Worm (Caenorhabditis elegans) whole organism, young adult: ENCODE measurements around the gene xpf-1.

Experiments
- B0035.1 ChIP-seq: sonication (generic microtip); optimal IDR thresholded peaks from 2 replicates; lab custom pipeline; 2016; ENCODE audit warnings: missing genetic modification characterization, mild to moderate bottlenecking, missing compliant biosample characterization, missing genotype, missing genetic modification reagents
- B0261.1 ChIP-seq: sonication (generic microtip); optimal IDR thresholded peaks from 2 replicates; lab custom pipeline; 2016; ENCODE audit warnings: mild to moderate bottlenecking, missing genetic modification characterization, moderate library complexity, missing compliant biosample characterization
- B0336.3 ChIP-seq: fragments of 200-800 bp; sonication (Bioruptor generic); IDR thresholded peaks from 2 replicates; pipeline ENCODE4 v1.3.6; 2022; ENCODE audit warnings: missing genetic modification characterization, missing compliant biosample characterization
- D2030.7 ChIP-seq: fragments of 200-800 bp; sonication (Bioruptor generic); IDR thresholded peaks from 2 replicates; pipeline ENCODE4 v1.3.6; 2022; ENCODE audit warnings: missing genetic modification reagents, missing genetic modification characterization, missing compliant biosample characterization
- F33H1.4 ChIP-seq: fragments of 200-800 bp; sonication (Bioruptor generic); IDR thresholded peaks from 2 replicates; pipeline ENCODE4 v1.3.6; 2022; ENCODE audit warnings: missing genetic modification reagents, missing genetic modification characterization, missing compliant biosample characterization
- F49E8.2 ChIP-seq: sonication (generic microtip); optimal IDR thresholded peaks from 3 replicates; lab custom pipeline; 2017; ENCODE audit warnings: missing genetic modification characterization, mild to moderate bottlenecking, missing compliant biosample characterization, antibody characterized with exemption, moderate library complexity; ENCODE audit not compliant: insufficient read depth
- F57C9.4 ChIP-seq: sonication (generic microtip); optimal IDR thresholded peaks from 2 replicates; lab custom pipeline; 2017; ENCODE audit warnings: mild to moderate bottlenecking, missing genetic modification characterization, missing compliant biosample characterization
- K11D2.4 ChIP-seq: fragments of 200-800 bp; sonication (Bioruptor generic); IDR thresholded peaks from 2 replicates; pipeline ENCODE4 v1.3.6; 2022; ENCODE audit warnings: missing genetic modification reagents, missing genetic modification characterization, missing compliant biosample characterization
- T07F8.4 ChIP-seq: sonication (generic microtip); optimal IDR thresholded peaks from 2 replicates; lab custom pipeline; 2016; ENCODE audit warnings: mild to moderate bottlenecking, missing genetic modification characterization, moderate library complexity, missing compliant biosample characterization
- T26A5.8 ChIP-seq: sonication (generic microtip); optimal IDR thresholded peaks from 2 replicates; lab custom pipeline; 2016; ENCODE audit warnings: missing genetic modification characterization, missing compliant biosample characterization
- Y56A3A.18 ChIP-seq: fragments of 200-800 bp; sonication (Bioruptor generic); IDR thresholded peaks from 2 replicates; pipeline ENCODE4 v1.3.6; 2022; ENCODE audit warnings: missing genetic modification reagents, missing genetic modification characterization, missing compliant biosample characterization
- ZK185.1 ChIP-seq: sonication (generic microtip); optimal IDR thresholded peaks from 2 replicates; lab custom pipeline; 2016; ENCODE audit warnings: mild to moderate bottlenecking, missing genetic modification characterization, missing compliant biosample characterization; ENCODE audit not compliant: poor library complexity, severe bottlenecking
- attf-6 ChIP-seq: fragments of 200-800 bp; sonication (Bioruptor generic); IDR thresholded peaks from 2 replicates; pipeline ENCODE4 v1.3.6; 2022; ENCODE audit warnings: missing genetic modification reagents, missing genetic modification characterization, missing compliant biosample characterization
- ccch-3 ChIP-seq: fragments of 200-800 bp; sonication (Bioruptor generic); optimal IDR thresholded peaks from 2 replicates; lab custom pipeline; 2018; ENCODE audit warnings: mild to moderate bottlenecking, missing genetic modification characterization, missing compliant biosample characterization
- cebp-1 ChIP-seq, 2 experiments: fragments of 200-800 bp in 1 of 2; sonication (Bioruptor generic) in 1 of 2; sonication (generic microtip) in 1 of 2; IDR thresholded peaks in 1 of 2; optimal IDR thresholded peaks in 1 of 2; 2 replicates each; pipeline versions ENCODE4 v1.3.6 to Lab custom; 2017 to 2022; ENCODE audit warnings: missing compliant biosample characterization in 2 of 2, missing genetic modification characterization in 2 of 2, mild to moderate bottlenecking in 1 of 2, missing genetic modification reagents in 1 of 2, moderate library complexity in 1 of 2
- ceh-100 ChIP-seq: fragments of 200-800 bp; sonication (Bioruptor generic); IDR thresholded peaks from 2 replicates; pipeline ENCODE4 v1.3.6; 2022; ENCODE audit warnings: missing genetic modification reagents, missing genetic modification characterization, missing compliant biosample characterization
- dox-1 ChIP-seq: fragments of 200-800 bp; sonication (Bioruptor generic); IDR thresholded peaks from 2 replicates; pipeline ENCODE4 v1.3.6; 2022; ENCODE audit warnings: missing genetic modification reagents, missing genetic modification characterization, missing compliant biosample characterization
- efl-1 ChIP-seq: fragments of 150-350 bp; optimal IDR thresholded peaks from 2 replicates; lab custom pipeline; 2014; ENCODE audit warnings: missing biosample characterization, missing genetic modification reagents, missing genetic modification characterization
- hlh-12 ChIP-seq: sonication (generic microtip); optimal IDR thresholded peaks from 2 replicates; lab custom pipeline; 2016; ENCODE audit warnings: missing genetic modification characterization, missing compliant biosample characterization
- hlh-26 ChIP-seq: fragments of 200-800 bp; sonication (Bioruptor generic); conservative IDR thresholded peaks from 2 replicates; pipeline ENCODE4 v1.3.6; 2022; ENCODE audit warnings: missing genetic modification reagents, missing genetic modification characterization, missing compliant biosample characterization
- hmg-20 ChIP-seq: fragments of 200-800 bp; sonication (Bioruptor generic); IDR thresholded peaks from 2 replicates; pipeline ENCODE4 v1.3.6; 2022; ENCODE audit warnings: missing genetic modification reagents, missing genetic modification characterization, missing compliant biosample characterization
- let-607 ChIP-seq, 2 experiments: fragments of 200-800 bp in 1 of 2; sonication (Bioruptor generic) in 1 of 2; sonication (generic microtip) in 1 of 2; optimal IDR thresholded peaks; 2 replicates each; lab custom pipeline; 2016 to 2018; ENCODE audit warnings: mild to moderate bottlenecking in 2 of 2, missing compliant biosample characterization in 2 of 2, missing genetic modification characterization in 2 of 2, moderate library complexity in 2 of 2, missing genotype in 1 of 2
- lin-35 ChIP-seq, 3 experiments: fragments of 150-350 bp in 2 of 3; sonication (generic microtip) in 1 of 3; optimal IDR thresholded peaks; 2 replicates each; lab custom pipeline; 2014 to 2018; ENCODE audit warnings: missing biosample characterization in 3 of 3, missing genetic modification characterization in 3 of 3, missing genetic modification reagents in 3 of 3
- lin-40 ChIP-seq: sonication (generic microtip); optimal IDR thresholded peaks from 2 replicates; lab custom pipeline; 2016; ENCODE audit warnings: missing genetic modification characterization, mild to moderate bottlenecking, missing compliant biosample characterization, missing genotype, missing genetic modification reagents
- lsl-1 ChIP-seq: fragments of 200-800 bp; sonication (Bioruptor generic); optimal IDR thresholded peaks from 2 replicates; lab custom pipeline; 2018; ENCODE audit warnings: mild to moderate bottlenecking, missing genetic modification characterization, moderate library complexity, missing compliant biosample characterization
- madf-10 ChIP-seq: sonication (generic microtip); optimal IDR thresholded peaks from 2 replicates; lab custom pipeline; 2016; ENCODE audit warnings: mild to moderate bottlenecking, missing genetic modification characterization, missing compliant biosample characterization
- madf-6 ChIP-seq: fragments of 200-800 bp; sonication (Bioruptor generic); IDR thresholded peaks from 2 replicates; pipeline ENCODE4 v1.3.6; 2022; ENCODE audit warnings: missing genetic modification reagents, missing genetic modification characterization, missing compliant biosample characterization
- madf-8 ChIP-seq: fragments of 200-800 bp; sonication (Bioruptor generic); conservative IDR thresholded peaks from 2 replicates; pipeline ENCODE4 v1.3.6; 2022; ENCODE audit warnings: missing genetic modification reagents, missing genetic modification characterization, missing compliant biosample characterization
- mel-28 ChIP-seq: sonication (generic microtip); optimal IDR thresholded peaks from 2 replicates; lab custom pipeline; 2016; ENCODE audit warnings: borderline replicate concordance, mild to moderate bottlenecking, missing genetic modification characterization, missing compliant biosample characterization
- nfya-1 ChIP-seq: sonication (generic microtip); optimal IDR thresholded peaks from 2 replicates; lab custom pipeline; 2017; ENCODE audit warnings: antibody characterized with exemption, missing compliant biosample characterization, missing genetic modification characterization, borderline replicate concordance; ENCODE audit not compliant: insufficient read depth
- nhr-120 ChIP-seq: fragments of 200-800 bp; sonication (Bioruptor generic); IDR thresholded peaks from 2 replicates; pipeline ENCODE4 v1.3.6; 2022; ENCODE audit warnings: missing genetic modification characterization, missing compliant biosample characterization
- nhr-179 ChIP-seq: sonication (generic microtip); optimal IDR thresholded peaks from 2 replicates; lab custom pipeline; 2016; ENCODE audit warnings: mild to moderate bottlenecking, missing genetic modification characterization, missing compliant biosample characterization
- nhr-80 ChIP-seq: sonication (generic microtip); optimal IDR thresholded peaks from 2 replicates; lab custom pipeline; 2016; ENCODE audit warnings: missing genetic modification characterization, missing compliant biosample characterization
- pbrm-1 ChIP-seq: fragments of 200-800 bp; sonication (Bioruptor generic); IDR thresholded peaks from 2 replicates; pipeline ENCODE4 v1.3.6; 2022; ENCODE audit warnings: missing genetic modification reagents, missing genetic modification characterization, missing compliant biosample characterization
- rcor-1 ChIP-seq: fragments of 200-800 bp; sonication (Bioruptor generic); IDR thresholded peaks from 2 replicates; pipeline ENCODE4 v1.3.6; 2022; ENCODE audit warnings: missing genetic modification reagents, missing genetic modification characterization, missing compliant biosample characterization
- rec-8 ChIP-seq, 2 experiments: sonication (generic microtip); optimal IDR thresholded peaks; 2 replicates each; lab custom pipeline; 2016; ENCODE audit warnings: mild to moderate bottlenecking in 2 of 2, missing genetic modification characterization in 2 of 2, missing genetic modification reagents in 2 of 2, missing genotype in 2 of 2, missing biosample characterization in 1 of 2, missing compliant biosample characterization in 1 of 2, moderate library complexity in 1 of 2
- repo-1 ChIP-seq: sonication (generic microtip); optimal IDR thresholded peaks from 2 replicates; lab custom pipeline; 2017; ENCODE audit warnings: mild to moderate bottlenecking, missing genetic modification characterization, missing compliant biosample characterization
- snpc-4 ChIP-seq, 5 experiments: fragments of 150-350 bp in 1 of 5; sonication (generic microtip) in 4 of 5; optimal IDR thresholded peaks; 2 replicates each; lab custom pipeline; 2014 to 2018; ENCODE audit warnings: missing genetic modification characterization in 5 of 5, missing biosample characterization in 3 of 5, antibody characterized with exemption in 2 of 5, mild to moderate bottlenecking in 2 of 5, missing compliant biosample characterization in 2 of 5, missing genotype in 2 of 5, moderate library complexity in 2 of 5, missing genetic modification reagents in 1 of 5
- tbp1 ChIP-seq: fragments of 200-800 bp; sonication (Bioruptor generic); optimal IDR thresholded peaks from 2 replicates; lab custom pipeline; 2018; ENCODE audit warnings: mild to moderate bottlenecking, missing genetic modification characterization, missing compliant biosample characterization
- tlf-1 ChIP-seq: fragments of 200-800 bp; sonication (Bioruptor generic); optimal IDR thresholded peaks from 2 replicates; lab custom pipeline; 2018; ENCODE audit warnings: mild to moderate bottlenecking, missing genetic modification characterization, missing compliant biosample characterization
- unc-62 ChIP-seq: fragments of 150-350 bp; optimal IDR thresholded peaks from 2 replicates; lab custom pipeline; 2014; ENCODE audit warnings: missing biosample characterization, missing genetic modification reagents, missing genetic modification characterization
- zim-3 ChIP-seq: sonication (generic microtip); optimal IDR thresholded peaks from 2 replicates; lab custom pipeline; 2017; ENCODE audit warnings: mild to moderate bottlenecking, missing genetic modification characterization, moderate library complexity, missing compliant biosample characterization
- ztf-18 ChIP-seq: sonication (generic microtip); optimal IDR thresholded peaks from 2 replicates; lab custom pipeline; 2016; ENCODE audit warnings: missing genotype, mild to moderate bottlenecking, missing genetic modification characterization, missing compliant biosample characterization
- ztf-3 ChIP-seq: fragments of 200-800 bp; sonication (Bioruptor generic); optimal IDR thresholded peaks from 2 replicates; lab custom pipeline; 2018; ENCODE audit warnings: mild to moderate bottlenecking, missing genetic modification characterization, missing compliant biosample characterization
- ztf-6 ChIP-seq: fragments of 200-800 bp; sonication (Bioruptor generic); IDR thresholded peaks from 2 replicates; pipeline ENCODE4 v1.3.6; 2022; ENCODE audit warnings: missing genetic modification reagents, missing genetic modification characterization, missing compliant biosample characterization

Gene xpf-1

ce11 chrII:11658854-11659253 is 37.1 kb upstream of the xpf-1 start:
- TF ChIP-seq madf-6 (GFP tag; lab: Robert Waterston, UW) (peak; percentile 74), mel-28 (tag; lab: Kevin White, UChicago) (no peak), dox-1 (GFP tag; lab: Robert Waterston, UW) (no peak), lin-35 (GFP tag; optimal IDR thresholded peaks at IDR 0.05; lab: Kevin White, UChicago) (no peak), unc-62 (GFP tag; lab: Kevin White, UChicago) (no peak), efl-1 (GFP tag; lab: Kevin White, UChicago) (peak; percentile 70), madf-8 (peak; percentile 55), rec-8 (tag; optimal IDR thresholded peaks at IDR 0.05; lab: Kevin White, UChicago) (no peak), zim-3 (tag; lab: Kevin White, UChicago) (no peak), hlh-12 (tag; lab: Kevin White, UChicago) (no peak), madf-10 (tag; lab: Kevin White, UChicago) (no peak), nhr-80 (no peak), F49E8.2 (no peak), hlh-26 (no peak)

- TF ChIP-seq nfya-1 (no peak), ccch-3 (GFP tag; lab: Kevin White, UChicago) (no peak), snpc-4 (GFP tag; optimal IDR thresholded peaks at IDR 0.05; lab: Kevin White, UChicago) (no peak), snpc-4 (tag; optimal IDR thresholded peaks at IDR 0.05; lab: Kevin White, UChicago) (peak in 2 of 4 experiments; percentile 28 to 78), ceh-100 (no peak), hlh-26 (no peak), B0336.3 (GFP tag; lab: Robert Waterston, UW) (0 out of 2 replicates have a peak, but pooled peaks have one; percentile 18), lin-40 (no peak), pbrm-1 (GFP tag; lab: Robert Waterston, UW) (0 out of 2 replicates have a peak, but pooled peaks have one; percentile 51), tlf-1 (GFP tag; lab: Kevin White, UChicago) (peak; percentile 32), let-607 (tag; optimal IDR thresholded peaks at IDR 0.05; lab: Kevin White, UChicago) (no peak), attf-6 (GFP tag; lab: Robert Waterston, UW) (no peak), hmg-20 (GFP tag; lab: Robert Waterston, UW) (no peak), lsl-1 (GFP tag; lab: Kevin White, UChicago) (peak; percentile 68), D2030.7 (GFP tag; lab: Robert Waterston, UW) (peak; percentile 34; the same call in 1 of the 2 replicates), K11D2.4 (GFP tag; lab: Robert Waterston, UW) (no peak), dox-1 (GFP tag; lab: Robert Waterston, UW) (peak; percentile 82), cebp-1 (GFP tag; IDR thresholded peaks at IDR 0.05; lab: Robert Waterston, UW) (no peak), cebp-1 (tag; optimal IDR thresholded peaks at IDR 0.05; lab: Kevin White, UChicago) (no peak), rcor-1 (GFP tag; lab: Robert Waterston, UW) (peak; percentile 32; the same call in 1 of the 2 replicates), ZK185.1 (tag; lab: Kevin White, UChicago) (peak; percentile 60), ztf-18 (tag; lab: Kevin White, UChicago) (peak; percentile 95), ztf-6 (GFP tag; lab: Robert Waterston, UW) (no peak), B0261.1 (tag; lab: Kevin White, UChicago) (no peak), Y56A3A.18 (GFP tag; lab: Robert Waterston, UW) (no peak), T26A5.8 (tag; lab: Kevin White, UChicago) (no peak), F57C9.4 (no peak), nhr-179 (no peak), nhr-120 (GFP tag; lab: Robert Waterston, UW) (no peak), ztf-3 (GFP tag; lab: Kevin White, UChicago) (no peak), tbp1 (GFP tag; lab: Kevin White, UChicago) (peak; percentile 35), F33H1.4 (GFP tag; lab: Robert Waterston, UW) (peak; percentile 50), repo-1 (tag; lab: Kevin White, UChicago) (no peak), B0035.1 (tag; lab: Kevin White, UChicago) (no peak), T07F8.4 (tag; lab: Kevin White, UChicago) (no peak)
Measured at ce11 chrII:11675877-11676473, 20.0 kb upstream of the xpf-1 start, which contains the start of the genes trr-1 and C47D12.2. TSS of gene trr-1 (minus strand) at chrII:11675927. TSS of gene C47D12.2 (plus strand) at chrII:11676306.
